Fruit fly (Drosophila melanogaster): ENCODE data around the gene CG10280.

Gene CG10280

DNA sequence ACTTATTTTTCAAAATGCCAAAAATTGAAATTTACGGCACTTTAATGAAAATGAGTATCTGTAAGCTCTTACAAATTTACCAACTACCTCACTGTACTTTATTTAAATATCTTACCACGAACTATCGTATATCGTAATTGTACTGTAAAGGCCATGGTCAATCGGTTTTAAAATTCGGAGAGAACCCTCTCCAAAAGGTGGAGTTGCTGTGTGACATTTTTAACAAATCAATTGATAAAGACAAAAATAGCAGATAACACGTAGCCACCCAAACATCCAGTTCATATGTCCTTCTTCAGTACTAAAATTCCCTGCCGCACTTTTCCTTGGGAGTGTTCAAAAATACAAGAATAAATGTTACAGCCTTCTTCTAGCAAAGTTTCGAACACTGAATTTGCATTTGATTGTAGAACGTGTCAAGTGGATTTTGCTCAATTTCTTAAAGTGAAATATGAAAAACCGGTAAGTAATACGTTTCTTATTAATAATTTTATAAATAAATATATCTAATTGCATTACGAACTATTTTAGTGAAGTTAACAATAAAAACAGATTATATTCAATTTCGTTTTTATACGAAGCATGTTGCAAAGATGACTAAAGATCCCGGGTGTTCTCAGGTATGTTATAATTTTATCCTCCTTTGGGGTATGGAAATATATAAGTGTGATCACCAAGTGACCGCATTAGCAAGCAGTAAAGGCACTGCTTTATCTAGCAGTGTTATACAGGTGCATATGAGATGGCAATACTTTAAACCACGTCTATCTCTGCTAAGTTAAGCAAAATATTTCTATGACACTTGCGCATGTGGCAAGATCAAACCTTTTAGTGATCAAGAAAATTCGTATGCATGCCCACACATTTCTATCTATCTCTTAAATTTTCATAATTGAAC is 2.0 kb downstream of the CG10280 start:
- TF ChIP-seq Pif1A (GFP tag; optimal IDR thresholded peaks at IDR 0.05) (no peak), Pif1B (GFP tag; optimal IDR thresholded peaks at IDR 0.05) (no peak), CG12605 (GFP tag; IDR thresholded peaks at IDR 0.05) (no peak), CG8159 (tag; optimal IDR thresholded peaks at IDR 0.05) (no peak), CG8301 (tag; optimal IDR thresholded peaks at IDR 0.05) (no peak), Snoo (tag; optimal IDR thresholded peaks at IDR 0.05) (no peak), D1 (tag; optimal IDR thresholded peaks at IDR 0.05) (no peak), fd96Ca (GFP tag; IDR thresholded peaks at IDR 0.05) (no peak), CG13204 (GFP tag; optimal IDR thresholded peaks at IDR 0.05) (no peak), gl (tag; optimal IDR thresholded peaks at IDR 0.05) (no peak), CG4496 (GFP tag; IDR thresholded peaks at IDR 0.05) (no peak), CG14655 (GFP tag; optimal IDR thresholded peaks at IDR 0.05) (no peak), CG9948 (tag; optimal IDR thresholded peaks at IDR 0.05) (no peak), EcR (GFP tag; optimal IDR thresholded peaks at IDR 0.05) (no peak), CG17806 (tag; optimal IDR thresholded peaks at IDR 0.05) (no peak), CG15710 (tag; optimal IDR thresholded peaks at IDR 0.05) (no peak)

dm6 chr3R:6008202-6009062 is 3.3 kb downstream of the CG10280 start, which contains the start of gene Rm62:
TSS of gene Rm62 (minus strand) at chr3R:6008579.
- TF ChIP-seq fd96Ca (GFP tag; IDR thresholded peaks at IDR 0.05) (no peak), CG14655 (GFP tag; optimal IDR thresholded peaks at IDR 0.05) (peak; percentile 18), CG4496 (GFP tag; IDR thresholded peaks at IDR 0.05) (peak; percentile 62; the same call in 2 of the 3 replicates)

DNA sequence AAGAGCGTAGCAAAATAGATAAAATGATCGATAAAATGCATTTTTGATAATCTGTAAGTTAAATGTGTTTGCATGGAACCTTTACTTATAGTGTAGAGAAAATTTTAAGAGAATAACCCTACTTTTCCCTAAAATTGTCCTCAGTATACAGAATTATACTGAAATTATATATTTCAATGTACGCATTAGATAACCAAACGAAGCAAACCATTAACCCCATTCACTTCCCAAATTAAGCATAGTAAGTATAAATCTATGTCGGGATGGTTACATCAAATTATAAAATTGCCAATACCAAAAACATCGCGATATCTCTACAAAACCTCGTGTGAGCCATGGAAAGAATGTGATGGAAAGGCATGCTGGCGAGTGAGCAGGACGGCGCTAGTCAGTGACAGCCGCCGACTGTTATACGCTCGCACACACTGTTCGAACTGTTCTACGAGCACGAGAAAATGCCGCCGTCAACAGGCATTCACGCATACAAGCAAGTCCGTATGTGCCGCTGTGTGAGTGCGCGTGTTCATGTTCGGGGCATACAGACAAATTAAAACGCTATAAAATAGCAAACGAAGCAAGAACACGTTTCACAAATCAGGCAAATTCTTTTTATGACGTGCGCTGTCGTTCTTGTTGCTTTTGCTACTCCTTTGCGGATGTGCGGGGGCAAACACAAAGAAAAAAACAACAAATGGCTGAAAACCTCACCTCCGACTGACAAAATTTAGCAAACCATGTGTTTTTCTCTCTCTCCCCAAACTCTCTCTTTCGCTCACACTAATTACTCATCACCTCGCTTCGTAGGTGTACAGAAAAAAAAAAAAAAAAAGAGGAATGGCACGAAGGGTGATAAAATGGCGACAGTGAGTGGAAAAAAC is 4.4 kb downstream of the CG10280 start:
- TF ChIP-seq CG8159 (tag; optimal IDR thresholded peaks at IDR 0.05) (peak; percentile 30), CG34367 (tag; optimal IDR thresholded peaks at IDR 0.05) (peak; percentile 33), gl (tag; optimal IDR thresholded peaks at IDR 0.05) (peak; percentile 67), CG13204 (GFP tag; optimal IDR thresholded peaks at IDR 0.05) (peak; percentile 64), CG14655 (GFP tag; optimal IDR thresholded peaks at IDR 0.05) (no peak), CG10348 (GFP tag; IDR thresholded peaks at IDR 0.05) (no peak), EcR (GFP tag; optimal IDR thresholded peaks at IDR 0.05) (peak; percentile 14), Pif1A (GFP tag; optimal IDR thresholded peaks at IDR 0.05) (peak; percentile 25), Pif1B (GFP tag; optimal IDR thresholded peaks at IDR 0.05) (no peak), Snoo (tag; optimal IDR thresholded peaks at IDR 0.05) (no peak), Ets98B (GFP tag; IDR thresholded peaks at IDR 0.05) (peak; percentile 49; the same call in 1 of the 2 replicates), CG17806 (tag; optimal IDR thresholded peaks at IDR 0.05) (no peak), fd96Ca (GFP tag; IDR thresholded peaks at IDR 0.05) (0 out of 3 replicates have a peak, but pooled peaks have one; percentile 46), CG8301 (tag; optimal IDR thresholded peaks at IDR 0.05) (no peak), CG15710 (tag; optimal IDR thresholded peaks at IDR 0.05) (peak; percentile 32), CG9948 (tag; optimal IDR thresholded peaks at IDR 0.05) (no peak), rn (GFP tag; IDR thresholded peaks at IDR 0.05) (no peak), CG32121 (GFP tag; IDR thresholded peaks at IDR 0.05) (no peak), CG4496 (GFP tag; IDR thresholded peaks at IDR 0.05) (peak; percentile 47; the same call in 2 of the 3 replicates), D1 (tag; optimal IDR thresholded peaks at IDR 0.05) (no peak), CG12605 (GFP tag; IDR thresholded peaks at IDR 0.05) (peak; percentile 39; the same call in 1 of the 2 replicates)

DNA sequence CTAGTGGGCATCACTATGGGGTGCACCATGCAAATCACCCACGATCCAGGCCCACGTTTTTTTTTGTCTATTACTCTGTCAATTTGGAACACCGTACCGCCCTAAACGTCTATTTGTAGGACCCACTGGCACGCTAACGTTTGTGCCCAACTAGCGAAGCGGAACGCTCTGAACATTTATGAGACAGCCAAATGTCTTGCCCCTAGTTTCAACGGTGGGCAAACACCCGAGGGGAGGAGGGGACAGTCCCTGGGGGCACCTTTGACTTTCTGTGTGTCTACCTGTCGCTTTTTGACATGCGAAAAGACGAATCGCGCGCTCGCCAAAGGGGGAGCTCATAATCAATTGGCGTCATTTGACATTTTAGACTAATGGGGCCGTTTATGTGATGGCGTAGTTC is 5.1 kb downstream of the CG10280 start:
- TF ChIP-seq Pif1B (GFP tag; optimal IDR thresholded peaks at IDR 0.05) = no peak
- no peak for TF ChIP-seq CG15710 (tag; optimal IDR thresholded peaks at IDR 0.05)
- no peak for TF ChIP-seq rn (GFP tag; IDR thresholded peaks at IDR 0.05)
- no peak for TF ChIP-seq CG8159 (tag; optimal IDR thresholded peaks at IDR 0.05)
- no peak for TF ChIP-seq CG10348 (GFP tag; IDR thresholded peaks at IDR 0.05)
- TF ChIP-seq CG12605 (GFP tag; IDR thresholded peaks at IDR 0.05) = no peak
- no peak for TF ChIP-seq D1 (tag; optimal IDR thresholded peaks at IDR 0.05)
- TF ChIP-seq CG17806 (tag; optimal IDR thresholded peaks at IDR 0.05) = no peak
- TF ChIP-seq Snoo (tag; optimal IDR thresholded peaks at IDR 0.05) = no peak
- no peak for TF ChIP-seq CG4496 (GFP tag; IDR thresholded peaks at IDR 0.05)
- TF ChIP-seq CG14655 (GFP tag; optimal IDR thresholded peaks at IDR 0.05) = no peak
- no peak for TF ChIP-seq CG8301 (tag; optimal IDR thresholded peaks at IDR 0.05)
- no peak for TF ChIP-seq CG13204 (GFP tag; optimal IDR thresholded peaks at IDR 0.05)

DNA sequence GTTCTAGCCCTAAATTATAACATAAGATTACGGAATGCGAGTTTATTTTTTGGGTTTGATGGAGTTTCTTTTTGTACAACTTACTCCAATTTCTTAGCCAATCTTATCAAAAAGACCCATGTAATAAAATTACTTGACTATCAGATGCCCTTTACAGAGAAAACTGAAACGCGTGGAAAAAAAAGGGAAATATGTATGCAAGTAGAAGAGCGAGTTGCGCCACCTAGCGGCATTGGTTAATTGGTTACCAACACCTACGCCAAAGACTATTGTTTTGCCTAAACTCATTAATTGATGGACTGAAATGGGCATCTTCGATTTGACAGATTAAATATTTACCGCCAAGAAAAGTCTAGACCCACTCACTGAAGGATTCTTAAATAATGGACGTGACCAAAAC is 12.9 kb downstream of the CG10280 start:
- TF ChIP-seq CG13204 (GFP tag; optimal IDR thresholded peaks at IDR 0.05) = no peak
- TF ChIP-seq CG9948 (tag; optimal IDR thresholded peaks at IDR 0.05) = no peak
- no peak for TF ChIP-seq CG14655 (GFP tag; optimal IDR thresholded peaks at IDR 0.05)
- no peak for TF ChIP-seq Ets98B (GFP tag; IDR thresholded peaks at IDR 0.05)
- no peak for TF ChIP-seq CG17806 (tag; optimal IDR thresholded peaks at IDR 0.05)
- TF ChIP-seq Snoo (tag; optimal IDR thresholded peaks at IDR 0.05) = no peak
- TF ChIP-seq CG32121 (GFP tag; IDR thresholded peaks at IDR 0.05) = no peak
- no peak for TF ChIP-seq D1 (tag; optimal IDR thresholded peaks at IDR 0.05)
- no peak for TF ChIP-seq CG15710 (tag; optimal IDR thresholded peaks at IDR 0.05)
- no peak for TF ChIP-seq EcR (GFP tag; optimal IDR thresholded peaks at IDR 0.05)
- no peak for TF ChIP-seq gl (tag; optimal IDR thresholded peaks at IDR 0.05)
- TF ChIP-seq CG34367 (tag; optimal IDR thresholded peaks at IDR 0.05) = no peak
- TF ChIP-seq CG12605 (GFP tag; IDR thresholded peaks at IDR 0.05) = no peak
- no peak for TF ChIP-seq Pif1A (GFP tag; optimal IDR thresholded peaks at IDR 0.05)
- TF ChIP-seq rn (GFP tag; IDR thresholded peaks at IDR 0.05) = no peak
- TF ChIP-seq CG8301 (tag; optimal IDR thresholded peaks at IDR 0.05) = no peak
- no peak for TF ChIP-seq fd96Ca (GFP tag; IDR thresholded peaks at IDR 0.05)
